Worm (Caenorhabditis elegans): ENCODE data around the gene sea-2.

Gene sea-2

ce11 chrII:3950077-3950476 lies at the start of gene sea-2:
Gene sea-2, plus strand, starts transcription at chrII:3950377.
- TF ChIP-seq aha-1 (tag) (peak; percentile 23), jun-1 (tag; optimal IDR thresholded peaks at IDR 0.05) (no peak)

- TF ChIP-seq tra-1 (GFP tag; IDR thresholded peaks at IDR 0.05) (no peak), lsy-2 (tag; optimal IDR thresholded peaks at IDR 0.05) (no peak), R02D3.7 (tag; optimal IDR thresholded peaks at IDR 0.05) (no peak), lin-38 (GFP tag; IDR thresholded peaks at IDR 0.05) (no peak), ceh-82 (tag; optimal IDR thresholded peaks at IDR 0.05) (no peak), Y75B8A.6 (GFP tag; IDR thresholded peaks at IDR 0.05) (no peak), lin-29 (GFP tag; IDR thresholded peaks at IDR 0.05) (no peak), skn-1 (tag; optimal IDR thresholded peaks at IDR 0.05) (no peak), zag-1 (tag; optimal IDR thresholded peaks at IDR 0.05) (no peak), ZK546.5 (tag; optimal IDR thresholded peaks at IDR 0.05) (no peak), nhr-42 (GFP tag; IDR thresholded peaks at IDR 0.05) (no peak), lin-13 (GFP tag; optimal IDR thresholded peaks at IDR 0.05) (no peak), nhr-111 (GFP tag; optimal IDR thresholded peaks at IDR 0.05) (no peak), nhr-48 (tag; optimal IDR thresholded peaks at IDR 0.05) (no peak), mes-2 (tag; optimal IDR thresholded peaks at IDR 0.05; ENCODE audit: poor library complexity, severe bottlenecking) (no peak), snpc-1.2 (GFP tag; IDR thresholded peaks at IDR 0.05) (no peak), mxl-2 (GFP tag; conservative IDR thresholded peaks at IDR 0.05) (no peak), ces-1 (GFP tag; optimal IDR thresholded peaks at IDR 0.05) (no peak), mdl-1 (tag; optimal IDR thresholded peaks at IDR 0.05) (no peak)
These were observed 49.1 kb upstream of the sea-2 start, which contains the start of gene F53C3.4 for ce11 chrII:3901108-3901507. Gene F53C3.4, plus strand, starts transcription at chrII:3901408.

- TF ChIP-seq set-16 (GFP tag; IDR thresholded peaks at IDR 0.05) = peak; percentile 79
- peak in 1 of 2 experiments; percentile 20 for TF ChIP-seq unc-62 (GFP tag; optimal IDR thresholded peaks at IDR 0.05 in 1 of 2)
- TF ChIP-seq unc-62 (tag; optimal IDR thresholded peaks at IDR 0.05) = no peak
- TF ChIP-seq F44E2.7 (GFP tag; IDR thresholded peaks at IDR 0.05) = no peak
These were observed 47.4 kb upstream of the sea-2 start, which contains the start of gene F53C3.3 for ce11 chrII:3902798-3903197. Gene F53C3.3, plus strand, starts transcription at chrII:3902856.

- TF ChIP-seq sdz-12 (GFP tag; optimal IDR thresholded peaks at IDR 0.05) = no peak
- no peak for TF ChIP-seq ztf-7 (tag; optimal IDR thresholded peaks at IDR 0.05)
- no peak for TF ChIP-seq daf-12 (tag; optimal IDR thresholded peaks at IDR 0.05)
- no peak for TF ChIP-seq ama-1 (optimal IDR thresholded peaks at IDR 0.05)
- TF ChIP-seq ceh-62 (tag; optimal IDR thresholded peaks at IDR 0.05) = no peak
- no peak for TF ChIP-seq aha-1 (tag)
- no peak for TF ChIP-seq hlh-30 (tag; optimal IDR thresholded peaks at IDR 0.05; ENCODE audit: insufficient read depth)
These were observed 43.5 kb upstream of the sea-2 start, which contains the start of the genes F53C3.11 and fbxb-103 for ce11 chrII:3906615-3907190. Gene F53C3.11, minus strand, starts transcription at chrII:3906715. Gene fbxb-103, plus strand, starts transcription at chrII:3907140.

- TF ChIP-seq ceh-44 (GFP tag; IDR thresholded peaks at IDR 0.05) (no peak), D1046.2 (GFP tag; IDR thresholded peaks at IDR 0.05) (no peak), T20F7.1 (GFP tag; optimal IDR thresholded peaks at IDR 0.05) (no peak), gei-8 (GFP tag; optimal IDR thresholded peaks at IDR 0.05) (no peak), lir-3 (tag; optimal IDR thresholded peaks at IDR 0.05) (no peak), unc-62 (GFP tag; optimal IDR thresholded peaks at IDR 0.05 in 1 of 2) (peak in 1 of 2 experiments; percentile 59), unc-62 (tag; optimal IDR thresholded peaks at IDR 0.05) (no peak), daf-12 (tag; optimal IDR thresholded peaks at IDR 0.05) (no peak), nhr-10 (tag; optimal IDR thresholded peaks at IDR 0.05) (no peak)
These were observed 42.0 kb upstream of the sea-2 start for ce11 chrII:3908135-3908534.

All from whole organism, L4 larva.